Worm (Caenorhabditis elegans) whole organism, early embryonic: ENCODE results near the gene K08D9.4.

Experiments used
- B0310.2 ChIP-seq: sonication (generic microtip); optimal IDR thresholded peaks from 2 replicates; lab custom pipeline; 2016; ENCODE audit warnings: mild to moderate bottlenecking, missing genetic modification characterization, missing compliant biosample characterization
- F13C5.2 ChIP-seq: sonication (generic microtip); optimal IDR thresholded peaks from 2 replicates; lab custom pipeline; 2017; ENCODE audit warnings: mild to moderate bottlenecking, missing genetic modification characterization, inconsistent platforms, missing compliant biosample characterization
- aly-1 ChIP-seq: sonication (generic microtip); optimal IDR thresholded peaks from 2 replicates; lab custom pipeline; 2016; ENCODE audit warnings: missing genetic modification characterization, missing compliant biosample characterization
- ama-1 ChIP-seq: fragments of 150-350 bp; optimal IDR thresholded peaks from 2 replicates; lab custom pipeline; 2014
- ceh-13 ChIP-seq: fragments of 200-800 bp; sonication (Bioruptor generic); optimal IDR thresholded peaks from 2 replicates; lab custom pipeline; 2018; ENCODE audit warnings: mild to moderate bottlenecking, missing genetic modification characterization, missing compliant biosample characterization
- ceh-36 ChIP-seq: sonication (generic microtip); optimal IDR thresholded peaks from 2 replicates; lab custom pipeline; 2016; ENCODE audit warnings: missing genetic modification characterization, inconsistent platforms, missing compliant biosample characterization
- ets-7 ChIP-seq: sonication (generic microtip); optimal IDR thresholded peaks from 2 replicates; lab custom pipeline; 2016; ENCODE audit warnings: missing genotype, missing genetic modification characterization, missing compliant biosample characterization
- flt-1 ChIP-seq: fragments of 200-800 bp; sonication (Bioruptor generic); IDR thresholded peaks from 2 replicates; pipeline ENCODE4 v1.3.6; 2022; ENCODE audit warnings: missing genetic modification characterization, missing compliant biosample characterization
- hmbx-1 ChIP-seq: sonication (generic microtip); optimal IDR thresholded peaks from 2 replicates; lab custom pipeline; 2016; ENCODE audit warnings: mild to moderate bottlenecking, missing genetic modification characterization, missing compliant biosample characterization
- hmg-4 ChIP-seq: fragments of 200-800 bp; sonication (Bioruptor generic); optimal IDR thresholded peaks from 2 replicates; lab custom pipeline; 2018; ENCODE audit warnings: mild to moderate bottlenecking, missing genetic modification characterization, missing compliant biosample characterization
- hnd-1 ChIP-seq: sonication (generic microtip); optimal IDR thresholded peaks from 2 replicates; lab custom pipeline; 2016; ENCODE audit warnings: missing genetic modification characterization, missing compliant biosample characterization
- pes-1 ChIP-seq: fragments of 200-800 bp; sonication (Bioruptor generic); IDR thresholded peaks from 2 replicates; pipeline ENCODE4 v1.3.6; 2022; ENCODE audit warnings: missing genetic modification reagents, missing genetic modification characterization, missing compliant biosample characterization
- scrt-1 ChIP-seq: fragments of 200-800 bp; sonication (Bioruptor generic); IDR thresholded peaks from 2 replicates; pipeline ENCODE4 v1.3.6; 2022; ENCODE audit warnings: missing genetic modification characterization, missing compliant biosample characterization
- sea-1 ChIP-seq: fragments of 200-800 bp; sonication (Bioruptor generic); conservative IDR thresholded peaks from 2 replicates; pipeline ENCODE4 v1.3.6; 2022; ENCODE audit warnings: missing genetic modification characterization, missing compliant biosample characterization
- tbx-11 ChIP-seq: fragments of 200-800 bp; sonication (Bioruptor generic); IDR thresholded peaks from 2 replicates; pipeline ENCODE4 v1.3.6; 2022; ENCODE audit warnings: missing genetic modification characterization, missing compliant biosample characterization
- tbx-37 ChIP-seq: fragments of 200-800 bp; sonication (Bioruptor generic); conservative IDR thresholded peaks from 2 replicates; pipeline ENCODE4 v1.3.6; 2022; ENCODE audit warnings: missing genetic modification reagents, missing genetic modification characterization, missing compliant biosample characterization
- tra-4 ChIP-seq: sonication (generic microtip); optimal IDR thresholded peaks from 2 replicates; lab custom pipeline; 2017; ENCODE audit warnings: missing genetic modification characterization, missing compliant biosample characterization

The K08D9.4 gene

DNA sequence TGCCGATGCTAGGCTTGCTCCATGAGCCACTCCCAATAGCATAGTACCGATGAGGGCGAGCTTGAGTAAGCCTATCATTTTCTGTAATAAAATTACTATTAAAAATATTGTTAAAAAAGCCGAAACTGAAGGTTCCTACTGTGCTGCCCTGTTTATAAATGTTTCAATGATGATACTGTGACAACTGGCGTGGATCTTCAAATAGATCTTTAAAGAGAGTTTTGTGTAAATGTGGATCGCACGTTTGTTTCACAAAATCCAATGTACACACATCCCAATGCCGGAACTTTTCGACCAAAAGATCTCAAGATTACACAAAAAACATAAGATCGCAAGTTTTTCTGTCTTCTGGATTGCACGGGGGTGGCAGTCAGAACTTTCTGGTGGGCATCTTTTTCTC, 34.8 kb downstream of the K08D9.4 start, which contains the start of gene C36C5.14:
C36C5.14 (minus strand) TSS at position 101 of the 400 bp plus-strand sequence.
- no peak for TF ChIP-seq ets-7 (tag; lab: Kevin White, UChicago)
- no peak for TF ChIP-seq hmbx-1 (tag; lab: Kevin White, UChicago)
- TF ChIP-seq F13C5.2 (tag; lab: Kevin White, UChicago): no peak
- TF ChIP-seq B0310.2 (tag; lab: Kevin White, UChicago): no peak
- TF ChIP-seq ceh-36: no peak
- TF ChIP-seq hnd-1: no peak
- no peak for TF ChIP-seq pes-1 (GFP tag; lab: Robert Waterston, UW)
- no peak for TF ChIP-seq hmg-4 (GFP tag; lab: Kevin White, UChicago)
- TF ChIP-seq aly-1 (tag; lab: Kevin White, UChicago): no peak
- TF ChIP-seq tbx-37 (GFP tag; lab: Robert Waterston, UW): no peak
- TF ChIP-seq sea-1 (GFP tag; lab: Robert Waterston, UW): no peak

- no peak for TF ChIP-seq ets-7 (tag; lab: Kevin White, UChicago)
- TF ChIP-seq ama-1 (lab: Kevin White, UChicago): no peak
- no peak for TF ChIP-seq aly-1 (tag; lab: Kevin White, UChicago)
- TF ChIP-seq pes-1 (GFP tag; lab: Robert Waterston, UW): no peak
- no peak for TF ChIP-seq tbx-37 (GFP tag; lab: Robert Waterston, UW)
- TF ChIP-seq hnd-1: no peak
- no peak for TF ChIP-seq ceh-13
- no peak for TF ChIP-seq tbx-11 (GFP tag; lab: Robert Waterston, UW)
- no peak for TF ChIP-seq hmg-4 (GFP tag; lab: Kevin White, UChicago)
- TF ChIP-seq F13C5.2 (tag; lab: Kevin White, UChicago): no peak
- no peak for TF ChIP-seq B0310.2 (tag; lab: Kevin White, UChicago)
- TF ChIP-seq hmbx-1 (tag; lab: Kevin White, UChicago): no peak
- no peak for TF ChIP-seq tra-4 (tag; lab: Kevin White, UChicago)
- no peak for TF ChIP-seq scrt-1
- no peak for TF ChIP-seq sea-1 (GFP tag; lab: Robert Waterston, UW)
Observed at ce11 chrV:3163143-3163542, 37.1 kb downstream of the K08D9.4 start.

- TF ChIP-seq tra-4 (tag; lab: Kevin White, UChicago) (no peak), pes-1 (GFP tag; lab: Robert Waterston, UW) (no peak), ama-1 (lab: Kevin White, UChicago) (no peak), ceh-36 (no peak), tbx-37 (GFP tag; lab: Robert Waterston, UW) (no peak), flt-1 (GFP tag; lab: Robert Waterston, UW) (no peak), hmbx-1 (tag; lab: Kevin White, UChicago) (no peak), ets-7 (tag; lab: Kevin White, UChicago) (no peak), B0310.2 (tag; lab: Kevin White, UChicago) (no peak), ceh-13 (no peak), scrt-1 (no peak), F13C5.2 (tag; lab: Kevin White, UChicago) (no peak), aly-1 (tag; lab: Kevin White, UChicago) (no peak), sea-1 (GFP tag; lab: Robert Waterston, UW) (no peak), hnd-1 (no peak)
Observed at ce11 chrV:3162299-3162698, 37.9 kb downstream of the K08D9.4 start.

DNA sequence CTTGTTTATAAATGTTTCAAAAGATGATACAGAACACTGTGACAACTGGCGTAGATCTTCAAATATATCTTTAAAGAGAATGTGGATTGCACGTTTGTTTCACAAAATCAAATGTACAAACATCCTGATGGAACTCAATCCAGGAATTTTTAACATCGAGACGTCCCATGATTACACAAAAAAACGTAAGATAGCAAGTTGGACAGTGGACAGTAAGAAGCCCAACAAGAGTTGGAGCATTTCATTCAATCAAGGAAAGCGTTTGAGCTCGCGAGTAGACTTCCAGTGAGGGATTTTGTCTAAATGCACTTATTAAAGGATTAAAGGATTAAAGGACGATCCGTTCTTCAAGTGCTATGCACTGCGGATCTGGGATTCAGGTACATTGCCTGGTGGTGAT, 41.0 kb downstream of the K08D9.4 start, which contains the start of gene C36C5.12:
C36C5.12 (minus strand) TSS at position 101 of the 400 bp plus-strand sequence.
- TF ChIP-seq scrt-1 (no peak), tbx-37 (GFP tag; lab: Robert Waterston, UW) (no peak), ceh-13 (no peak), hnd-1 (no peak), hmg-4 (GFP tag; lab: Kevin White, UChicago) (no peak), aly-1 (tag; lab: Kevin White, UChicago) (no peak), ama-1 (lab: Kevin White, UChicago) (no peak), sea-1 (GFP tag; lab: Robert Waterston, UW) (no peak), ceh-36 (no peak), ets-7 (tag; lab: Kevin White, UChicago) (no peak), tbx-11 (GFP tag; lab: Robert Waterston, UW) (no peak), pes-1 (GFP tag; lab: Robert Waterston, UW) (no peak), B0310.2 (tag; lab: Kevin White, UChicago) (no peak), F13C5.2 (tag; lab: Kevin White, UChicago) (no peak), flt-1 (GFP tag; lab: Robert Waterston, UW) (no peak), tra-4 (tag; lab: Kevin White, UChicago) (no peak), hmbx-1 (tag; lab: Kevin White, UChicago) (no peak)

ce11 chrV:3158379-3158778, 41.8 kb downstream of the K08D9.4 start:
- TF ChIP-seq ama-1 (lab: Kevin White, UChicago) (no peak), tbx-11 (GFP tag; lab: Robert Waterston, UW) (no peak)

DNA sequence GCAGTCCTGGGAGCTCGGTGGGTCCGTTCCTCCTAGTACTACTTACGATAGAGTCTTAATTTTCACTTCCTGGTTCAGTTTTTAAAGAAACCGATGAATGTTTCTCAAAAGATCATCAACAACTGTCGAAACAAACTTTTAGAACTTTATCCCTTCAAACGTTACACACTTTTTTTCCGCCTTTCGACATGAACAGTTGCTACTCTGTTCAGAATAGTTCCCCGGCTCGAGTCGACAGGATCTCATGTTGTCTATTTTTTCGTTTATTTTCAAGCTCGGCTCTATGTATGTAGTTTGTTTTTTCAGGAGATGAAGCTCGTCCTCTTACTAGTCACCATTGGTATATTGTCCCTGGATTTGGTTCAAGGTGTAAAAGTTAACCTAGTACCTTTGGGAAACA, 43.4 kb downstream of the K08D9.4 start, which contains the start of gene exh-1:
exh-1 (plus strand) TSS at position 301 of the 400 bp plus-strand sequence.
- no peak for TF ChIP-seq hnd-1
- no peak for TF ChIP-seq pes-1 (GFP tag; lab: Robert Waterston, UW)
- TF ChIP-seq sea-1 (GFP tag; lab: Robert Waterston, UW): no peak
- no peak for TF ChIP-seq tbx-11 (GFP tag; lab: Robert Waterston, UW)
- TF ChIP-seq ceh-13: no peak
- no peak for TF ChIP-seq B0310.2 (tag; lab: Kevin White, UChicago)
- TF ChIP-seq tra-4 (tag; lab: Kevin White, UChicago): no peak
- TF ChIP-seq tbx-37 (GFP tag; lab: Robert Waterston, UW): no peak
- TF ChIP-seq F13C5.2 (tag; lab: Kevin White, UChicago): no peak
- TF ChIP-seq ama-1 (lab: Kevin White, UChicago): no peak
- TF ChIP-seq ceh-36: no peak
- no peak for TF ChIP-seq hmg-4 (GFP tag; lab: Kevin White, UChicago)

DNA sequence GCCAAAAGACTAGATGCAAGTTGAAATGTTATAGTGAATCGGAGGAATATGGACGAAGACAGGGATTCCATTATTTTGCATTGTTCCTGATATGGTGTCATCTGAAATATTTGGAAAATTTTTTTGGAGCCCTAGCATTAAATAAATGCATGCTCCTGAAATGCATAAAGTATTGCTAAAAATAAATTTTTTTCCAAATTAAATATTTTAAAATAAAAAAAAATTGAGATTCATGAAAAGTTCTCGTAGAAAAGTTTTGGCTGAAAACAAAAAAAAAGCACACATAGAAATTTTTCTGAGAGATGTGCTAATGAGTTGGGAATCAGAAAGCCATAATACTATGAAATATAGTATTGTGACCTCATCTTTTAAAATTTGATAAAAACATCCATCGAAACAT, 45.2 kb downstream of the K08D9.4 start, which contains the start of gene srab-7:
srab-7 (minus strand) TSS at position 101 of the 400 bp plus-strand sequence.
- TF ChIP-seq tbx-37 (GFP tag; lab: Robert Waterston, UW) (no peak), B0310.2 (tag; lab: Kevin White, UChicago) (no peak), ceh-13 (no peak), ceh-36 (no peak), ets-7 (tag; lab: Kevin White, UChicago) (no peak), ama-1 (lab: Kevin White, UChicago) (no peak), hmg-4 (GFP tag; lab: Kevin White, UChicago) (no peak), flt-1 (GFP tag; lab: Robert Waterston, UW) (no peak), tra-4 (tag; lab: Kevin White, UChicago) (no peak), scrt-1 (no peak), hnd-1 (no peak), F13C5.2 (tag; lab: Kevin White, UChicago) (no peak), pes-1 (GFP tag; lab: Robert Waterston, UW) (no peak), hmbx-1 (tag; lab: Kevin White, UChicago) (no peak), tbx-11 (GFP tag; lab: Robert Waterston, UW) (no peak), aly-1 (tag; lab: Kevin White, UChicago) (no peak), sea-1 (GFP tag; lab: Robert Waterston, UW) (no peak)
